Fruit fly (Drosophila melanogaster) whole organism, wandering third instar larva: ENCODE results near the gene CG12194.
A peak's percentile ranks its signal among the peaks of the same experiment; 100 is the strongest.

ENCODE experiments used
- Abd-B ChIP-seq: fragments of >200 bp; optimal IDR thresholded peaks from 2 replicates; lab custom pipeline; 2017; ENCODE audit warnings: missing biosample characterization, missing genetic modification characterization
- CG32264 ChIP-seq: fragments of 200-800 bp; sonication (Bioruptor generic); optimal IDR thresholded peaks from 2 replicates; lab custom pipeline; 2016; ENCODE audit warnings: missing biosample characterization, missing genetic modification characterization
- CG9705 ChIP-seq: fragments of 200-800 bp; sonication (Bioruptor generic); optimal IDR thresholded peaks from 2 replicates; lab custom pipeline; 2018; ENCODE audit warnings: missing biosample characterization, mild to moderate bottlenecking, missing genetic modification characterization
- CrebA ChIP-seq: fragments of 200-800 bp; sonication (Bioruptor generic); optimal IDR thresholded peaks from 2 replicates; lab custom pipeline; 2016; ENCODE audit warnings: missing biosample characterization, mild to moderate bottlenecking, missing genetic modification characterization, borderline replicate concordance
- Dfd ChIP-seq: fragments of >200 bp; optimal IDR thresholded peaks from 2 replicates; lab custom pipeline; 2017; ENCODE audit warnings: missing biosample characterization, missing genetic modification characterization
- Dif ChIP-seq: fragments of 200-275, 200-300 bp; sonication (Bioruptor generic); optimal IDR thresholded peaks from 2 replicates; lab custom pipeline; 2018; ENCODE audit warnings: missing biosample characterization, missing genetic modification characterization; ENCODE audit not compliant: partially characterized antibody
- GATAd ChIP-seq: sonication (Bioruptor generic); optimal IDR thresholded peaks from 2 replicates; lab custom pipeline; 2016; ENCODE audit warnings: missing biosample characterization, missing genetic modification characterization
- HLH106 ChIP-seq: fragments of 200-800 bp; optimal IDR thresholded peaks from 3 replicates; lab custom pipeline; 2019; ENCODE audit warnings: missing biosample characterization, mild to moderate bottlenecking, missing genetic modification characterization, moderate library complexity
- Hnf4 ChIP-seq: fragments of 200-800 bp; sonication (Bioruptor generic); optimal IDR thresholded peaks from 2 replicates; lab custom pipeline; 2016; ENCODE audit warnings: missing biosample characterization, mild to moderate bottlenecking, missing genetic modification characterization
- Hr78 ChIP-seq: fragments of >200 bp; optimal IDR thresholded peaks from 2 replicates; lab custom pipeline; 2017; ENCODE audit warnings: missing biosample characterization, missing genetic modification characterization
- Hr83 ChIP-seq: fragments of 200-300 bp; sonication (Bioruptor generic); optimal IDR thresholded peaks from 2 replicates; lab custom pipeline; 2016; ENCODE audit warnings: missing biosample characterization, mild to moderate bottlenecking, missing genetic modification characterization, moderate library complexity; ENCODE audit not compliant: poor library complexity, severe bottlenecking
- Jra ChIP-seq: sonication (Bioruptor generic); optimal IDR thresholded peaks from 2 replicates; lab custom pipeline; 2016; ENCODE audit warnings: missing biosample characterization, missing genetic modification characterization
- Mio ChIP-seq: sonication (Bioruptor generic); optimal IDR thresholded peaks from 2 replicates; lab custom pipeline; 2016; ENCODE audit warnings: missing biosample characterization, missing genetic modification characterization
- Myc ChIP-seq: fragments of >200 bp; optimal IDR thresholded peaks from 2 replicates; lab custom pipeline; 2017
- N ChIP-seq: fragments of >200 bp; optimal IDR thresholded peaks from 2 replicates; lab custom pipeline; 2018; ENCODE audit warnings: missing biosample characterization, missing external identifiers, missing genetic modification characterization
- OdsH ChIP-seq: fragments of 200-800 bp; sonication (Bioruptor generic); optimal IDR thresholded peaks from 2 replicates; lab custom pipeline; 2016; ENCODE audit warnings: missing biosample characterization, mild to moderate bottlenecking, missing genetic modification characterization
- Rel ChIP-seq, 2 experiments: fragments of 200-800 bp; sonication (Bioruptor generic) in 1 of 2; optimal IDR thresholded peaks; 2 replicates in 1 of 2; 3 replicates in 1 of 2; lab custom pipeline; 2016 to 2019; ENCODE audit warnings: mild to moderate bottlenecking in 2 of 2, missing biosample characterization in 2 of 2, missing genetic modification characterization in 2 of 2, moderate library complexity in 1 of 2
- Sp1 ChIP-seq: fragments of 200-800 bp; sonication (Bioruptor generic); optimal IDR thresholded peaks from 3 replicates; lab custom pipeline; 2019; ENCODE audit warnings: missing biosample characterization, mild to moderate bottlenecking, missing genetic modification characterization, moderate library complexity
- br ChIP-seq: fragments of 200-800 bp; sonication (Bioruptor generic); optimal IDR thresholded peaks from 2 replicates; lab custom pipeline; 2016; ENCODE audit warnings: missing biosample characterization, missing genetic modification characterization
- brk ChIP-seq: fragments of 200-800 bp; sonication (Bioruptor generic); optimal IDR thresholded peaks from 2 replicates; lab custom pipeline; 2016; ENCODE audit warnings: missing biosample characterization, mild to moderate bottlenecking, missing genetic modification characterization
- dl ChIP-seq, 2 experiments: fragments of 175-275, 200-275 bp in 1 of 2; fragments of 200-275 bp in 1 of 2; sonication (Bioruptor generic); optimal IDR thresholded peaks; lab custom pipeline; 2018; ENCODE audit warnings: mild to moderate bottlenecking in 2 of 2, missing biosample characterization in 2 of 2, missing genetic modification characterization in 2 of 2, moderate library complexity in 2 of 2; ENCODE audit not compliant: partially characterized antibody in 2 of 2, insufficient read depth in 1 of 2
- dmrt93B ChIP-seq: fragments of 200-800 bp; sonication (Bioruptor generic); optimal IDR thresholded peaks from 2 replicates; lab custom pipeline; 2018; ENCODE audit warnings: missing biosample characterization, mild to moderate bottlenecking, missing genetic modification characterization
- dsf ChIP-seq: sonication (Bioruptor generic); optimal IDR thresholded peaks from 2 replicates; lab custom pipeline; 2016; ENCODE audit warnings: missing biosample characterization, missing genetic modification characterization, borderline replicate concordance
- foxo ChIP-seq, 2 experiments: fragments of 200-800 bp; sonication (Bioruptor generic); optimal IDR thresholded peaks; 2 replicates in 1 of 2; 3 replicates in 1 of 2; lab custom pipeline; 2016 to 2017; ENCODE audit warnings: missing biosample characterization in 2 of 2, missing genetic modification characterization in 2 of 2
- fru ChIP-seq: fragments of 200-800 bp; sonication (Bioruptor generic); optimal IDR thresholded peaks from 3 replicates; lab custom pipeline; 2016; ENCODE audit warnings: missing biosample characterization, mild to moderate bottlenecking, missing genetic modification characterization
- h ChIP-seq: fragments of 200-800 bp; sonication (Bioruptor generic); optimal IDR thresholded peaks from 3 replicates; lab custom pipeline; 2016; ENCODE audit warnings: missing biosample characterization, mild to moderate bottlenecking, missing genetic modification characterization
- jim ChIP-seq: fragments of 175-275, 200-325 bp; sonication (Bioruptor generic); optimal IDR thresholded peaks from 2 replicates; lab custom pipeline; 2016; ENCODE audit warnings: missing biosample characterization, mild to moderate bottlenecking, missing genetic modification characterization
- lola ChIP-seq: fragments of >200 bp; optimal IDR thresholded peaks from 2 replicates; lab custom pipeline; 2017; ENCODE audit warnings: missing biosample characterization, missing genetic modification characterization
- psq ChIP-seq: fragments of 200-800 bp; sonication (Bioruptor generic); optimal IDR thresholded peaks from 3 replicates; lab custom pipeline; 2017; ENCODE audit warnings: missing biosample characterization, mild to moderate bottlenecking, missing genetic modification characterization, moderate library complexity
- rgr ChIP-seq: fragments of 200-800 bp; sonication (Bioruptor generic); optimal IDR thresholded peaks from 3 replicates; lab custom pipeline; 2016; ENCODE audit warnings: missing biosample characterization, mild to moderate bottlenecking, missing genetic modification characterization
- sage ChIP-seq: fragments of 200-800 bp; sonication (Bioruptor generic); optimal IDR thresholded peaks from 2 replicates; lab custom pipeline; 2016; ENCODE audit warnings: missing biosample characterization, mild to moderate bottlenecking, missing genetic modification characterization
- tai ChIP-seq: sonication (Bioruptor generic); optimal IDR thresholded peaks from 2 replicates; lab custom pipeline; 2016; ENCODE audit warnings: missing biosample characterization, missing genetic modification characterization
- usp ChIP-seq: fragments of >200 bp; optimal IDR thresholded peaks from 2 replicates; lab custom pipeline; 2017; ENCODE audit warnings: missing biosample characterization, missing genetic modification characterization
- woc ChIP-seq: sonication (Bioruptor generic); optimal IDR thresholded peaks from 2 replicates; lab custom pipeline; 2016; ENCODE audit warnings: missing biosample characterization, mild to moderate bottlenecking, missing genetic modification characterization

CG12194 gene

DNA sequence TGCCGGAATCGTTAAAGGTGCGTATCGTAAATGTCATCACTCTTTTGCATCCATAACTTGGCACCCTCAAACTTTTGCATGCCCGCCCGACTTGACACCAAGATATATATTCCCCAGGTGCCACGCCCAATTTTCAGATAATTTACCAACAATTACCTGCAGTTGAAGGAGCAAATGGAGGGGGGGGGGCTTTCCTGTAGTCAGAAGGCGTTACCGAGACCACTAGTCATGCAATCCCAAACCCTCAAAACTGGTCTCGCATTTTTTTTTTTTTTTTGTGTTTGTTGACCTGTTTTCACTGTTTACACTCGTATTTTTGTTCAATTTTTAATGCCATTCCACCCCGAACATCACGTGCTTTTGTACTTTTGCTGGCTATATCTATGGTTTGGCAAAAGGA lies 12.5 kb upstream of the CG12194 start:
- TF ChIP-seq CG32264 (GFP tag; lab: Kevin White, UChicago) (no peak), usp (GFP tag; lab: Kevin White, UChicago) (no peak), Jra (no peak), rgr (GFP tag; lab: Kevin White, UChicago) (no peak), jim (no peak), Mio (GFP tag; lab: Kevin White, UChicago) (no peak), Dfd (GFP tag; lab: Kevin White, UChicago) (no peak), CrebA (GFP tag; lab: Kevin White, UChicago) (no peak), dmrt93B (GFP tag; lab: Kevin White, UChicago) (no peak), dl (GFP tag; optimal IDR thresholded peaks at IDR 0.05; lab: Kevin White, UChicago; ENCODE audit: insufficient read depth in 1 of 2, partially characterized antibody in 2 of 2) (no peak), Sp1 (GFP tag; lab: Kevin White, UChicago) (no peak), foxo (GFP tag; optimal IDR thresholded peaks at IDR 0.05; lab: Kevin White, UChicago) (no peak)

DNA sequence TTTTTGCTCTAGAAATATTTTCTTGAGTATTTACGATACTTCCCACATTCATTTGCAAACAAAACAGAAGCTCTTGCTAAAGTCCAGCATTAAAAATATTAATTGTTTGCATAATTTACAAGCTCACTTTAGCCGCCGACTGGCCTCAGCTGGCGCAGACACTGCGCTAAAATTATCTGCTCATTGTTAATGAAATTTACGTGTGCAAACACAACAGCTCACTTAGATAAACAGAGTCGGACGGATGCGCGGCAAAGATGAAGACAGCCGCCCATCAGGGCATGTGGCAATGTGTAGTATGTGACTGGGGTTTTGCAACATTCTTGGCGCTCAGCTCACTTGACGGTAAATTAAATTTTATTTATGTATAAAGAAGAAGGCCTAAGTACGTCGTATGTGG lies 9.1 kb upstream of the CG12194 start:
- TF ChIP-seq fru (GFP tag; lab: Kevin White, UChicago), result no peak
- no peak for TF ChIP-seq dl (GFP tag; optimal IDR thresholded peaks at IDR 0.05; lab: Kevin White, UChicago; ENCODE audit: insufficient read depth in 1 of 2, partially characterized antibody in 2 of 2)
- peak; percentile 45 for TF ChIP-seq br
- TF ChIP-seq psq, result no peak
- no peak for TF ChIP-seq Jra
- TF ChIP-seq Hr83 (GFP tag; lab: Kevin White, UChicago), result peak; percentile 83
- TF ChIP-seq Dif (GFP tag; lab: Kevin White, UChicago), result no peak
- no peak for TF ChIP-seq Hr78
- TF ChIP-seq N (GFP tag; lab: Kevin White, UChicago), result no peak
- TF ChIP-seq woc (GFP tag; lab: Kevin White, UChicago), result no peak
- peak in 1 of 2 experiments; percentile 16 for TF ChIP-seq foxo (GFP tag; optimal IDR thresholded peaks at IDR 0.05; lab: Kevin White, UChicago)
- no peak for TF ChIP-seq GATAd
- TF ChIP-seq OdsH (GFP tag; lab: Kevin White, UChicago), result peak; percentile 18
- TF ChIP-seq brk (GFP tag; lab: Kevin White, UChicago), result no peak
- TF ChIP-seq Dfd (GFP tag; lab: Kevin White, UChicago), result no peak
- TF ChIP-seq Hnf4, result no peak
- TF ChIP-seq Sp1 (GFP tag; lab: Kevin White, UChicago), result no peak
- no peak for TF ChIP-seq tai (GFP tag; lab: Kevin White, UChicago)
- TF ChIP-seq h (GFP tag; lab: Kevin White, UChicago), result peak; percentile 49
- no peak for TF ChIP-seq dsf
- TF ChIP-seq jim, result no peak
- TF ChIP-seq Abd-B (GFP tag; lab: Kevin White, UChicago), result no peak
- no peak for TF ChIP-seq sage (GFP tag; lab: Kevin White, UChicago)
- TF ChIP-seq CG9705, result no peak
- no peak for TF ChIP-seq Mio (GFP tag; lab: Kevin White, UChicago)
- no peak for TF ChIP-seq Myc (lab: Kevin White, UChicago)
- no peak for TF ChIP-seq lola (GFP tag; lab: Kevin White, UChicago)
- TF ChIP-seq HLH106 (tag; lab: Kevin White, UChicago), result no peak
- TF ChIP-seq, all 38 proteins: peak for 5

dm6 chr2L:4830490-4830889 lies 7.7 kb upstream of the CG12194 start, which contains the start of gene Fnta:
Gene Fnta, minus strand, starts transcription at chr2L:4830693.
- no peak for TF ChIP-seq GATAd
- no peak for TF ChIP-seq psq
- TF ChIP-seq tai (GFP tag; lab: Kevin White, UChicago), result no peak
- TF ChIP-seq usp (GFP tag; lab: Kevin White, UChicago), result no peak
- no peak for TF ChIP-seq br
- no peak for TF ChIP-seq Hnf4
- TF ChIP-seq foxo (GFP tag; optimal IDR thresholded peaks at IDR 0.05; lab: Kevin White, UChicago), result no peak
- TF ChIP-seq dsf, result no peak
- TF ChIP-seq Abd-B (GFP tag; lab: Kevin White, UChicago), result no peak
- TF ChIP-seq CG32264 (GFP tag; lab: Kevin White, UChicago), result no peak
- no peak for TF ChIP-seq N (GFP tag; lab: Kevin White, UChicago)
- no peak for TF ChIP-seq Rel (GFP tag; optimal IDR thresholded peaks at IDR 0.05; lab: Kevin White, UChicago)
- TF ChIP-seq Rel (tag; optimal IDR thresholded peaks at IDR 0.05; lab: Kevin White, UChicago), result no peak
- TF ChIP-seq CrebA (GFP tag; lab: Kevin White, UChicago), result no peak
- TF ChIP-seq Dfd (GFP tag; lab: Kevin White, UChicago), result no peak
- TF ChIP-seq Hr83 (GFP tag; lab: Kevin White, UChicago), result no peak
- TF ChIP-seq Hr78, result no peak
